Worm (Caenorhabditis elegans) whole organism, midembryonic: Measurements from ENCODE around the gene ZK1307.7.

Experiments used
- T22C8.4 ChIP-seq: fragments of 200-800 bp; sonication (Bioruptor generic); IDR thresholded peaks from 2 replicates; pipeline ENCODE4 v1.3.6; 2022; ENCODE audit warnings: missing genetic modification characterization, missing compliant biosample characterization
- cog-1 ChIP-seq: sonication (generic microtip); optimal IDR thresholded peaks from 2 replicates; lab custom pipeline; 2016; ENCODE audit warnings: missing genetic modification characterization, missing compliant biosample characterization
- flt-1 ChIP-seq: fragments of 200-800 bp; sonication (Bioruptor generic); IDR thresholded peaks from 2 replicates; pipeline ENCODE4 v1.3.6; 2022; ENCODE audit warnings: missing genetic modification characterization, missing compliant biosample characterization
- klf-2 ChIP-seq: fragments of 200-800 bp; sonication (Bioruptor generic); conservative IDR thresholded peaks from 2 replicates; pipeline ENCODE4 v1.3.6; 2022; ENCODE audit warnings: missing genetic modification reagents, missing genetic modification characterization, missing compliant biosample characterization
- med-1 ChIP-seq: sonication (generic microtip); optimal IDR thresholded peaks from 2 replicates; lab custom pipeline; 2017; ENCODE audit warnings: missing genetic modification characterization, mild to moderate bottlenecking, missing compliant biosample characterization, antibody characterized with exemption, missing genetic modification reagents; ENCODE audit not compliant: insufficient read depth
- ref-1 ChIP-seq: fragments of 200-800 bp; sonication (Bioruptor generic); conservative IDR thresholded peaks from 2 replicates; pipeline ENCODE4 v1.3.6; 2022; ENCODE audit warnings: missing genetic modification reagents, missing genetic modification characterization, missing compliant biosample characterization
- tab-1 ChIP-seq: fragments of 200-800 bp; sonication (Bioruptor generic); IDR thresholded peaks from 2 replicates; pipeline ENCODE4 v1.3.6; 2022; ENCODE audit warnings: missing genetic modification characterization, missing compliant biosample characterization
- ztf-23 ChIP-seq: fragments of 200-800 bp; sonication (Bioruptor generic); IDR thresholded peaks from 2 replicates; pipeline ENCODE4 v1.3.6; 2022; ENCODE audit warnings: missing genetic modification reagents, missing genetic modification characterization, missing compliant biosample characterization
- ztf-29 ChIP-seq: fragments of 200-800 bp; sonication (Bioruptor generic); IDR thresholded peaks from 2 replicates; pipeline ENCODE4 v1.3.6; 2022; ENCODE audit warnings: missing genetic modification reagents, missing genetic modification characterization, missing compliant biosample characterization

Gene ZK1307.7

DNA sequence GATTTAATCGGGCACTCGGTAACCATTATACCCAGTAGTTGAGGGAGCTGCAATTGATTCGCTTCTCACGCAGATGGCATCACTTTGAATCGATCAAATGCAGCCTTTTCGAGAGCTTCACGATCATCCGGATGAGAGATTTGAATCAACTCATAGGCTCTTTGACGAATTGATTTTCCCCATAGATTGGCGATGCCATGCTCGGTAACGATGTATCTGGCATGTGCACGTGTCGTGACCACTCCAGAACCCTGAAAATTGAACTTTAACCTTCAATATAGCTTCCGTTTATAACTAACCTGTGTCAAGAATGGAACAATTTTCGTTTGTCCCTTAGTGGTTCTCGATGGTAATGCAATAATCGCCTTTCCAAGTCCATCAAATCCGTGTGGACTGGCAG lies 47.8 kb downstream of the ZK1307.7 start:
- TF ChIP-seq tab-1 (GFP tag; lab: Robert Waterston, UW) (no peak), ref-1 (no peak), cog-1 (no peak), T22C8.4 (GFP tag; lab: Robert Waterston, UW) (no peak), med-1 (GFP tag; lab: Kevin White, UChicago) (no peak), flt-1 (no peak), klf-2 (GFP tag; lab: Robert Waterston, UW) (no peak), ztf-23 (no peak), ztf-29 (GFP tag; lab: Robert Waterston, UW) (no peak)

- no peak for TF ChIP-seq tab-1 (GFP tag; lab: Robert Waterston, UW)
- TF ChIP-seq klf-2 (GFP tag; lab: Robert Waterston, UW) = no peak
- TF ChIP-seq med-1 (GFP tag; lab: Kevin White, UChicago) = no peak
- TF ChIP-seq flt-1 = no peak
- no peak for TF ChIP-seq ref-1
- no peak for TF ChIP-seq ztf-29 (GFP tag; lab: Robert Waterston, UW)
- no peak for TF ChIP-seq T22C8.4 (GFP tag; lab: Robert Waterston, UW)
- TF ChIP-seq ztf-23 = no peak
- no peak for TF ChIP-seq cog-1
These were observed 50.3 kb downstream of the ZK1307.7 start, which contains the start of gene ZK1320.9 for ce11 chrII:9686663-9687193. TSS of gene ZK1320.9 (minus strand) at chrII:9686713.
